Fruit fly (Drosophila melanogaster) whole organism, embryonic: ENCODE data around the gene Cul5.

ENCODE experiments used
- BEAF-32 ChIP-seq: fragments of 200-800 bp; sonication (Bioruptor generic); optimal IDR thresholded peaks from 3 replicates; lab custom pipeline; 2017; ENCODE audit warnings: missing biosample characterization, missing genetic modification characterization, mild to moderate bottlenecking, moderate library complexity, missing genetic modification reagents
- BtbVII ChIP-seq: fragments of 200-800 bp; sonication (Bioruptor generic); optimal IDR thresholded peaks from 3 replicates; lab custom pipeline; 2017; ENCODE audit warnings: missing biosample characterization, mild to moderate bottlenecking, missing genetic modification characterization
- CG10274 ChIP-seq: fragments of 200-800 bp; sonication (Bioruptor generic); optimal IDR thresholded peaks from 3 replicates; lab custom pipeline; 2017; ENCODE audit warnings: missing biosample characterization, mild to moderate bottlenecking, missing genetic modification characterization
- CG15601 ChIP-seq: fragments of 200-800 bp; sonication (Bioruptor generic); optimal IDR thresholded peaks from 3 replicates; lab custom pipeline; 2019; ENCODE audit warnings: missing biosample characterization, mild to moderate bottlenecking, missing genetic modification characterization, moderate library complexity
- CG16815 ChIP-seq: fragments of 200-800 bp; sonication (Bioruptor generic); optimal IDR thresholded peaks from 3 replicates; lab custom pipeline; 2017; ENCODE audit warnings: missing biosample characterization, mild to moderate bottlenecking, missing genetic modification characterization
- CG17359 ChIP-seq: fragments of 200-800 bp; sonication (Bioruptor generic); optimal IDR thresholded peaks from 3 replicates; lab custom pipeline; 2018; ENCODE audit warnings: missing biosample characterization, mild to moderate bottlenecking, missing genetic modification characterization, moderate library complexity
- CG18764 ChIP-seq: fragments of 200-800 bp; sonication (Bioruptor generic); optimal IDR thresholded peaks from 3 replicates; lab custom pipeline; 2016; ENCODE audit warnings: missing biosample characterization, missing genetic modification characterization
- CG30020 ChIP-seq: fragments of 200-800 bp; optimal IDR thresholded peaks from 2 replicates; lab custom pipeline; 2019; ENCODE audit warnings: missing biosample characterization, mild to moderate bottlenecking, missing genetic modification characterization, moderate library complexity
- CG32532 ChIP-seq: fragments of 200-800 bp; sonication (Bioruptor generic); IDR thresholded peaks from 2 replicates; pipeline ENCODE4 v1.3.6; 2022; ENCODE audit warnings: missing biosample characterization, missing genetic modification characterization
- CG34376 ChIP-seq: fragments of 200-800 bp; sonication (Bioruptor generic); optimal IDR thresholded peaks from 2 replicates; lab custom pipeline; 2018; ENCODE audit warnings: missing biosample characterization, mild to moderate bottlenecking, missing genetic modification characterization
- CG4730 ChIP-seq: fragments of 200-800 bp; sonication (Bioruptor generic); IDR thresholded peaks from 2 replicates; pipeline ENCODE4 v1.3.6; 2022; ENCODE audit warnings: missing biosample characterization, missing genetic modification characterization
- CG5180 ChIP-seq: fragments of 200-800 bp; sonication (Bioruptor generic); optimal IDR thresholded peaks from 3 replicates; lab custom pipeline; 2017; ENCODE audit warnings: missing biosample characterization, missing genetic modification characterization, mild to moderate bottlenecking, moderate library complexity, missing genetic modification reagents
- CG6272 ChIP-seq: fragments of 200-800 bp; sonication (Bioruptor generic); IDR thresholded peaks from 2 replicates; pipeline ENCODE4 v1.3.6; 2022; ENCODE audit warnings: missing biosample characterization, missing genetic modification characterization
- CG7745 ChIP-seq: fragments of 200-800 bp; sonication (Bioruptor generic); optimal IDR thresholded peaks from 2 replicates; lab custom pipeline; 2018; ENCODE audit warnings: missing biosample characterization, mild to moderate bottlenecking, missing genetic modification characterization, moderate library complexity
- CG8281 ChIP-seq: fragments of 200-800 bp; sonication (Bioruptor generic); optimal IDR thresholded peaks from 2 replicates; lab custom pipeline; 2018; ENCODE audit warnings: missing biosample characterization, mild to moderate bottlenecking, missing genetic modification characterization, moderate library complexity
- CG8388 ChIP-seq: fragments of 200-800 bp; sonication (Bioruptor generic); optimal IDR thresholded peaks from 2 replicates; lab custom pipeline; 2019; ENCODE audit warnings: missing biosample characterization, mild to moderate bottlenecking, missing genetic modification characterization, moderate library complexity
- Dek ChIP-seq: fragments of 200-800 bp; sonication (Bioruptor generic); optimal IDR thresholded peaks from 3 replicates; lab custom pipeline; 2019; ENCODE audit warnings: missing biosample characterization, mild to moderate bottlenecking, missing genetic modification characterization, moderate library complexity
- Dip2 ChIP-seq: fragments of 200-800 bp; sonication (Bioruptor generic); IDR thresholded peaks from 2 replicates; pipeline ENCODE4 v1.3.6; 2022; ENCODE audit warnings: missing biosample characterization, missing genetic modification characterization
- Dref ChIP-seq: fragments of 200-800 bp; sonication (Bioruptor generic); IDR thresholded peaks from 2 replicates; pipeline ENCODE4 v1.3.6; 2022; ENCODE audit warnings: missing biosample characterization, missing genetic modification characterization
- Elba2 ChIP-seq: fragments of 200-800 bp; sonication (Bioruptor generic); optimal IDR thresholded peaks from 3 replicates; lab custom pipeline; 2016; ENCODE audit warnings: missing biosample characterization, missing genetic modification characterization
- Gsc ChIP-seq: fragments of 200-800 bp; sonication (Bioruptor generic); IDR thresholded peaks from 2 replicates; pipeline ENCODE4 v1.3.6; 2022; ENCODE audit warnings: missing biosample characterization, missing genetic modification characterization
- H15 ChIP-seq: fragments of 200-800 bp; sonication (Bioruptor generic); IDR thresholded peaks from 3 replicates; pipeline ENCODE4 v1.3.6; 2022; ENCODE audit warnings: missing biosample characterization, missing genetic modification characterization
- HHEX ChIP-seq: fragments of 200-800 bp; sonication (Bioruptor generic); optimal IDR thresholded peaks from 3 replicates; lab custom pipeline; 2017; ENCODE audit warnings: missing biosample characterization, mild to moderate bottlenecking, missing genetic modification characterization, missing genetic modification reagents
- HLH3B ChIP-seq: fragments of 200-800 bp; sonication (Bioruptor generic); IDR thresholded peaks from 2 replicates; pipeline ENCODE4 v1.3.6; 2022; ENCODE audit warnings: missing biosample characterization, missing genetic modification characterization
- Hr3 ChIP-seq: fragments of 200-800 bp; sonication (Bioruptor generic); optimal IDR thresholded peaks from 3 replicates; lab custom pipeline; 2016; ENCODE audit warnings: missing biosample characterization, missing genetic modification characterization
- Nf-YC ChIP-seq: fragments of 200-800 bp; optimal IDR thresholded peaks from 3 replicates; lab custom pipeline; 2019; ENCODE audit warnings: missing biosample characterization, mild to moderate bottlenecking, missing genetic modification characterization, moderate library complexity
- Oaz ChIP-seq: fragments of 200-800 bp; sonication (Bioruptor generic); IDR thresholded peaks from 2 replicates; pipeline ENCODE4 v1.3.6; 2022; ENCODE audit warnings: missing biosample characterization, missing genetic modification characterization
- Rfx ChIP-seq: fragments of 200-800 bp; sonication (Bioruptor generic); IDR thresholded peaks from 2 replicates; pipeline ENCODE4 v1.3.6; 2022; ENCODE audit warnings: missing biosample characterization, missing genetic modification characterization
- Six4 ChIP-seq: fragments of 200-800 bp; sonication (Bioruptor generic); optimal IDR thresholded peaks from 2 replicates; lab custom pipeline; 2016; ENCODE audit warnings: missing biosample characterization, missing genetic modification characterization
- Tbp ChIP-seq: fragments of >200 bp; optimal IDR thresholded peaks from 2 replicates; lab custom pipeline; 2018; ENCODE audit warnings: missing biosample characterization, missing genetic modification characterization
- abd-A ChIP-seq: fragments of 200-800 bp; sonication (Bioruptor generic); optimal IDR thresholded peaks from 3 replicates; lab custom pipeline; 2019; ENCODE audit warnings: missing biosample characterization, mild to moderate bottlenecking, missing genetic modification characterization, moderate library complexity
- ash1 ChIP-seq: fragments of 200-800 bp; sonication (Bioruptor generic); optimal IDR thresholded peaks from 2 replicates; lab custom pipeline; 2018; ENCODE audit warnings: missing biosample characterization, mild to moderate bottlenecking, missing genetic modification characterization
- bigmax ChIP-seq: fragments of 200-800 bp; sonication (Bioruptor generic); optimal IDR thresholded peaks from 2 replicates; lab custom pipeline; 2018; ENCODE audit warnings: missing biosample characterization, mild to moderate bottlenecking, missing genetic modification characterization
- ci ChIP-seq: fragments of 200-800 bp; sonication (Bioruptor generic); IDR thresholded peaks from 3 replicates; pipeline ENCODE4 v1.3.6; 2022; ENCODE audit warnings: missing biosample characterization, missing genetic modification characterization
- dan ChIP-seq: fragments of 200-800 bp; sonication (Bioruptor generic); IDR thresholded peaks from 2 replicates; pipeline ENCODE4 v1.3.6; 2022; ENCODE audit warnings: missing biosample characterization, missing genetic modification characterization
- disco-r ChIP-seq: fragments of 200-800 bp; sonication (Bioruptor generic); optimal IDR thresholded peaks from 2 replicates; lab custom pipeline; 2016; ENCODE audit warnings: missing biosample characterization, missing genetic modification characterization
- dm ChIP-seq: fragments of 200-800 bp; sonication (Bioruptor generic); optimal IDR thresholded peaks from 3 replicates; lab custom pipeline; 2016; ENCODE audit warnings: missing biosample characterization, missing genetic modification characterization
- fd96Cb ChIP-seq: fragments of 200-800 bp; sonication (Bioruptor generic); optimal IDR thresholded peaks from 2 replicates; lab custom pipeline; 2018; ENCODE audit warnings: missing biosample characterization, mild to moderate bottlenecking, missing genetic modification characterization, moderate library complexity
- grau ChIP-seq: fragments of 200-800 bp; optimal IDR thresholded peaks from 3 replicates; lab custom pipeline; 2019; ENCODE audit warnings: missing biosample characterization, mild to moderate bottlenecking, missing genetic modification characterization, moderate library complexity
- lola ChIP-seq, 3 experiments: fragments of >200 bp in 2 of 3; fragments of 200-800 bp in 1 of 3; sonication (Bioruptor generic) in 1 of 3; optimal IDR thresholded peaks; 2 replicates each; lab custom pipeline; 2017 to 2019; ENCODE audit warnings: missing biosample characterization in 3 of 3, missing genetic modification characterization in 3 of 3, mild to moderate bottlenecking in 1 of 3, moderate library complexity in 1 of 3
- nau ChIP-seq: fragments of 200-800 bp; sonication (Bioruptor generic); optimal IDR thresholded peaks from 3 replicates; lab custom pipeline; 2017; ENCODE audit warnings: missing biosample characterization, mild to moderate bottlenecking, missing genetic modification characterization, missing genetic modification reagents
- prd ChIP-seq, 3 experiments: fragments of >200 bp in 2 of 3; fragments of 200-800 bp in 1 of 3; sonication (Bioruptor generic) in 1 of 3; optimal IDR thresholded peaks in 2 of 3; IDR thresholded peaks in 1 of 3; 2 replicates in 2 of 3; 3 replicates in 1 of 3; pipeline versions ENCODE4 v1.3.6 to Lab custom; 2017 to 2022; ENCODE audit warnings: missing biosample characterization in 1 of 3, missing genetic modification characterization in 1 of 3
- sd ChIP-seq: fragments of 200-800 bp; sonication (Bioruptor generic); optimal IDR thresholded peaks from 3 replicates; lab custom pipeline; 2018; ENCODE audit warnings: missing biosample characterization, mild to moderate bottlenecking, missing genetic modification characterization, moderate library complexity
- seq ChIP-seq: fragments of 200-800 bp; sonication (Bioruptor generic); IDR thresholded peaks from 2 replicates; pipeline ENCODE4 v1.3.6; 2022; ENCODE audit warnings: missing biosample characterization, missing genetic modification characterization
- tio ChIP-seq: fragments of 200-800 bp; sonication (Bioruptor generic); optimal IDR thresholded peaks from 2 replicates; lab custom pipeline; 2017; ENCODE audit warnings: missing biosample characterization, missing genetic modification characterization, inconsistent platforms
- vfl ChIP-seq: fragments of 200-800 bp; sonication (Bioruptor generic); optimal IDR thresholded peaks from 2 replicates; lab custom pipeline; 2016; ENCODE audit warnings: missing biosample characterization, missing genetic modification characterization
- wdn ChIP-seq: fragments of 200-800 bp; sonication (Bioruptor generic); IDR thresholded peaks from 2 replicates; pipeline ENCODE4 v1.3.6; 2022; ENCODE audit warnings: missing biosample characterization, missing genetic modification characterization
- wor ChIP-seq: fragments of 200-800 bp; sonication (Bioruptor generic); IDR thresholded peaks from 2 replicates; pipeline ENCODE4 v1.3.6; 2022; ENCODE audit warnings: missing biosample characterization, missing genetic modification characterization

Cul5 gene

DNA sequence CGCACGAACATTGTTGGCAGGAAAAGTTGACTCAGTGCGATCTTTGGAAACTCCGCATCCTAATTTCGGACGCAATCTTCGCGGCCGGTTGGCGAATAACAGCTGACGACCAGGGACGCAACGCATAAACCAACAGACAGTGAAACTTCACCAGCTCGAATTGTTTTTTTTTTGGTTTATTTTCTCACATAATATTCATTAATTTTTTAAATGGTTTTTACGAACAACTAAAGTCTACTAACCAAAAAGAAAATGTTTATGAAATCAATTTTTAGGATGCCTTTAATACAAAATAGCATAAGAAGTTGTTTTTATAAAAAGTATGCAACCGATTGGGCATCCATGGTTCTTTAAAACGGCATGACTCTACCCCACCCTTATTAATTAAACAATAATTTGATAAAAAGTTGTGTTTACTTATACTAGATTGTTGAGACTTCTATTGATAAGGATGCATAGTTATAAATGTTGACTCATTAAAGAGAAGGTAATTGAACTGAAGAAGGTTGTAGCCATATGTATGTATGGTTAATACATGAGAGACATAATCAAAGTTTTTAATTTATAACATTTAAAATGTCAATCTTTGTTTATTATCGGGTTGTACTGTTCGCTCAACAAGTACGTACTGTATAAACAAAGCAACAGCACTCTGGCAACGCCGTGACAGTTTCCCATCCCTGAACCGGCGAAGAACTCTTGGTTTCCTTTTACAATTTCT, 28.7 kb downstream of the Cul5 start, which contains the start of the genes beta4GalNAcTB and Cpsf100 (continued):
- TF ChIP-seq Nf-YC (tag; lab: Kevin White, UChicago), result peak; percentile 65
- TF ChIP-seq lola (GFP tag; optimal IDR thresholded peaks at IDR 0.05; lab: Kevin White, UChicago), result peak in 1 of 3 experiments; percentile 81
- peak; percentile 57 for TF ChIP-seq HLH3B (GFP tag; lab: Robert Waterston, UW)
- no peak for TF ChIP-seq disco-r (GFP tag; lab: Kevin White, UChicago)
- TF ChIP-seq ash1 (GFP tag; lab: Kevin White, UChicago), result no peak
- TF ChIP-seq CG5180 (GFP tag; lab: Kevin White, UChicago), result no peak
- peak; percentile 95 for TF ChIP-seq tio
- TF ChIP-seq Dek (tag; lab: Kevin White, UChicago), result peak; percentile 47
- TF ChIP-seq fd96Cb (tag; lab: Kevin White, UChicago), result peak; percentile 51
- no peak for TF ChIP-seq nau (GFP tag; lab: Kevin White, UChicago)
- TF ChIP-seq ci, result 0 out of 3 replicates have a peak, but pooled peaks have one; percentile 32
- peak; percentile 21 for TF ChIP-seq CG34376 (GFP tag; lab: Kevin White, UChicago)
- no peak for TF ChIP-seq sd
- no peak for TF ChIP-seq abd-A (tag; lab: Kevin White, UChicago)
- TF ChIP-seq CG15601 (tag; lab: Kevin White, UChicago), result peak; percentile 68
- peak; percentile 62; the same call in 2 of the 3 replicates for TF ChIP-seq H15 (GFP tag; lab: Robert Waterston, UW)
- TF ChIP-seq vfl (GFP tag; lab: Kevin White, UChicago), result peak; percentile 21
- TF ChIP-seq CG8388 (GFP tag; lab: Kevin White, UChicago), result peak; percentile 65
- peak; percentile 52 for TF ChIP-seq CG30020 (tag; lab: Kevin White, UChicago)
- peak; percentile 21; the same call in 1 of the 2 replicates for TF ChIP-seq wor (GFP tag; lab: Robert Waterston, UW)
- no peak; the same call in 1 of the 2 replicates for TF ChIP-seq Oaz (GFP tag; lab: Robert Waterston, UW)
- peak; percentile 56 for TF ChIP-seq CG7745 (tag; lab: Kevin White, UChicago)
- TF ChIP-seq HHEX (GFP tag; lab: Kevin White, UChicago), result peak; percentile 75
- TF ChIP-seq CG18764 (GFP tag; lab: Kevin White, UChicago), result peak; percentile 49
- TF ChIP-seq CG6272 (GFP tag; lab: Robert Waterston, UW), result peak; percentile 70
- peak; percentile 88 for TF ChIP-seq Hr3 (GFP tag; lab: Kevin White, UChicago)
- TF ChIP-seq Dip2, result no peak
- peak; percentile 47 for TF ChIP-seq CG10274 (GFP tag; lab: Kevin White, UChicago)
- TF ChIP-seq prd (optimal IDR thresholded peaks at IDR 0.05; lab: Kevin White, UChicago), result no peak
- peak; percentile 77 for TF ChIP-seq prd (GFP tag; IDR thresholded peaks at IDR 0.05; lab: Robert Waterston, UW)
- no peak for TF ChIP-seq bigmax (GFP tag; lab: Kevin White, UChicago)
- no peak for TF ChIP-seq Gsc
- peak; percentile 27 for TF ChIP-seq CG4730
- TF ChIP-seq Tbp, result no peak
- TF ChIP-seq CG16815 (GFP tag; lab: Kevin White, UChicago), result peak; percentile 84
- peak; percentile 77 for TF ChIP-seq CG32532 (GFP tag; lab: Robert Waterston, UW)
- peak; percentile 11 for TF ChIP-seq Elba2
- peak; percentile 23; the same call in 1 of the 2 replicates for TF ChIP-seq dan (GFP tag; lab: Robert Waterston, UW)
- TF ChIP-seq BEAF-32, result peak; percentile 7
- peak; percentile 97 for TF ChIP-seq grau
- peak; percentile 76 for TF ChIP-seq Rfx (GFP tag; lab: Robert Waterston, UW)
- TF ChIP-seq Dref, result no peak
- TF ChIP-seq Six4, result peak; percentile 49
- peak; percentile 41 for TF ChIP-seq CG17359 (tag; lab: Kevin White, UChicago)
- peak; percentile 35; the same call in 1 of the 2 replicates for TF ChIP-seq wdn
- peak; percentile 43 for TF ChIP-seq BtbVII (GFP tag; lab: Kevin White, UChicago)
- peak; percentile 37 for TF ChIP-seq CG8281 (tag; lab: Kevin White, UChicago)
- TF ChIP-seq seq (GFP tag; lab: Robert Waterston, UW), result peak; percentile 47; the same call in 1 of the 2 replicates
- no peak for TF ChIP-seq dm
